Fruit fly (Drosophila melanogaster) whole organism, embryonic: ENCODE results near the gene Sema5c.
A peak's percentile ranks its signal among the peaks of the same experiment; 100 is the strongest.

ENCODE experiments used
- CG10147 ChIP-seq: fragments of 200-800 bp; sonication (Bioruptor generic); optimal IDR thresholded peaks from 2 replicates; lab custom pipeline; 2019; ENCODE audit warnings: missing biosample characterization, mild to moderate bottlenecking, missing genetic modification characterization, moderate library complexity
- CG10267 ChIP-seq: fragments of 200-800 bp; sonication (Bioruptor generic); optimal IDR thresholded peaks from 2 replicates; lab custom pipeline; 2018; ENCODE audit warnings: missing biosample characterization, mild to moderate bottlenecking, missing genetic modification characterization, moderate library complexity
- CG11695 ChIP-seq: fragments of 200-800 bp; sonication (Bioruptor generic); IDR thresholded peaks from 3 replicates; pipeline ENCODE4 v1.3.6; 2022; ENCODE audit warnings: missing biosample characterization, missing genetic modification characterization
- CG12391 ChIP-seq: fragments of 200-800 bp; sonication (Bioruptor generic); optimal IDR thresholded peaks from 3 replicates; lab custom pipeline; 2018; ENCODE audit warnings: missing biosample characterization, mild to moderate bottlenecking, missing genetic modification characterization, moderate library complexity
- CG13287 ChIP-seq: fragments of 200-800 bp; sonication (Bioruptor generic); IDR thresholded peaks from 2 replicates; pipeline ENCODE4 v1.3.6; 2022; ENCODE audit warnings: missing biosample characterization, missing genetic modification characterization; ENCODE audit not compliant: partially characterized antibody
- CG14965 ChIP-seq: fragments of 200-800 bp; sonication (Bioruptor generic); optimal IDR thresholded peaks from 2 replicates; lab custom pipeline; 2016; ENCODE audit warnings: missing biosample characterization, missing genetic modification characterization, borderline replicate concordance
- CG1647 ChIP-seq: fragments of 200-800 bp; sonication (Bioruptor generic); optimal IDR thresholded peaks from 3 replicates; lab custom pipeline; 2016; ENCODE audit warnings: missing biosample characterization, missing genetic modification characterization
- CG2875 ChIP-seq: fragments of 200-800 bp; sonication (Bioruptor generic); optimal IDR thresholded peaks from 2 replicates; lab custom pipeline; 2017; ENCODE audit warnings: missing biosample characterization, mild to moderate bottlenecking, missing genetic modification characterization, missing genetic modification reagents
- CG30403 ChIP-seq: fragments of 200-800 bp; sonication (Bioruptor generic); optimal IDR thresholded peaks from 3 replicates; lab custom pipeline; 2016; ENCODE audit warnings: missing biosample characterization, missing genetic modification characterization
- CG31224 ChIP-seq: fragments of 200-800 bp; sonication (Bioruptor generic); IDR thresholded peaks from 2 replicates; pipeline ENCODE4 v1.3.6; 2022; ENCODE audit warnings: missing biosample characterization, missing genetic modification characterization
- CG33213 ChIP-seq: fragments of 200-800 bp; sonication (Bioruptor generic); optimal IDR thresholded peaks from 3 replicates; lab custom pipeline; 2016; ENCODE audit warnings: missing biosample characterization, missing genetic modification characterization
- CG4360 ChIP-seq: fragments of 200-800 bp; sonication (Bioruptor generic); IDR thresholded peaks from 2 replicates; pipeline ENCODE4 v1.3.6; 2022; ENCODE audit warnings: missing biosample characterization, missing genetic modification characterization
- CG4404 ChIP-seq: fragments of 200-800 bp; sonication (Bioruptor generic); IDR thresholded peaks from 2 replicates; pipeline ENCODE4 v1.3.6; 2022; ENCODE audit warnings: missing biosample characterization, missing genetic modification characterization
- CG6791 ChIP-seq: fragments of 200-800 bp; sonication (Bioruptor generic); IDR thresholded peaks from 3 replicates; pipeline ENCODE4 v1.3.6; 2022; ENCODE audit warnings: missing biosample characterization, missing genetic modification characterization; ENCODE audit not compliant: partially characterized antibody
- CG8944 ChIP-seq: fragments of 200-800 bp; sonication (Bioruptor generic); optimal IDR thresholded peaks from 3 replicates; lab custom pipeline; 2016; ENCODE audit warnings: missing biosample characterization, missing genetic modification characterization
- CG9215 ChIP-seq: fragments of 200-800 bp; sonication (Bioruptor generic); IDR thresholded peaks from 2 replicates; pipeline ENCODE4 v1.3.6; 2022; ENCODE audit warnings: missing biosample characterization, missing genetic modification characterization
- CoRest ChIP-seq: fragments of 200-800 bp; sonication (Bioruptor generic); optimal IDR thresholded peaks from 3 replicates; lab custom pipeline; 2018; ENCODE audit warnings: missing biosample characterization, mild to moderate bottlenecking, missing genetic modification characterization, moderate library complexity
- Dfd ChIP-seq, 2 experiments: fragments of >200 bp; optimal IDR thresholded peaks; 2 replicates each; lab custom pipeline; 2017; ENCODE audit warnings: missing biosample characterization in 2 of 2, missing genetic modification characterization in 2 of 2
- Fer1 ChIP-seq: fragments of 200-800 bp; sonication (Bioruptor generic); optimal IDR thresholded peaks from 2 replicates; lab custom pipeline; 2017; ENCODE audit warnings: missing biosample characterization, mild to moderate bottlenecking, missing genetic modification characterization
- HLHmδ ChIP-seq: fragments of 200-800 bp; sonication (Bioruptor generic); optimal IDR thresholded peaks from 2 replicates; lab custom pipeline; 2018; ENCODE audit warnings: missing biosample characterization, mild to moderate bottlenecking, missing genetic modification characterization, moderate library complexity
- Hey ChIP-seq: fragments of 200-800 bp; sonication (Bioruptor generic); optimal IDR thresholded peaks from 3 replicates; lab custom pipeline; 2018; ENCODE audit warnings: missing biosample characterization, mild to moderate bottlenecking, missing genetic modification characterization
- HmgZ ChIP-seq: fragments of 200-800 bp; sonication (Bioruptor generic); optimal IDR thresholded peaks from 2 replicates; lab custom pipeline; 2018; ENCODE audit warnings: missing biosample characterization, mild to moderate bottlenecking, missing genetic modification characterization
- Neu2 ChIP-seq: fragments of 200-800 bp; sonication (Bioruptor generic); optimal IDR thresholded peaks from 3 replicates; lab custom pipeline; 2016; ENCODE audit warnings: missing biosample characterization, missing genetic modification characterization, borderline replicate concordance
- Nf-YB ChIP-seq: fragments of 200-800 bp; sonication (Bioruptor generic); optimal IDR thresholded peaks from 3 replicates; lab custom pipeline; 2019; ENCODE audit warnings: missing biosample characterization, mild to moderate bottlenecking, missing genetic modification characterization, moderate library complexity
- Pdp1 ChIP-seq, 2 experiments: fragments of 200-800 bp; sonication (Bioruptor generic); optimal IDR thresholded peaks; 3 replicates each; lab custom pipeline; 2016; ENCODE audit warnings: missing biosample characterization in 2 of 2, missing genetic modification characterization in 2 of 2, mild to moderate bottlenecking in 1 of 2, moderate library complexity in 1 of 2
- Poxn ChIP-seq: fragments of 200-800 bp; sonication (Bioruptor generic); IDR thresholded peaks from 2 replicates; pipeline ENCODE4 v1.3.6; 2022; ENCODE audit warnings: missing biosample characterization, missing genetic modification characterization
- Usf ChIP-seq: fragments of 200-800 bp; sonication (Bioruptor generic); optimal IDR thresholded peaks from 2 replicates; lab custom pipeline; 2017; ENCODE audit warnings: missing genotype, missing biosample characterization, missing genetic modification characterization
- amos ChIP-seq: fragments of 200-800 bp; sonication (Bioruptor generic); IDR thresholded peaks from 2 replicates; pipeline ENCODE4 v1.3.6; 2022; ENCODE audit warnings: missing biosample characterization, missing genetic modification characterization; ENCODE audit not compliant: partially characterized antibody
- bsh ChIP-seq, 2 experiments: fragments of 200-800 bp; sonication (Bioruptor generic); optimal IDR thresholded peaks; 2 replicates each; lab custom pipeline; 2017 to 2018; ENCODE audit warnings: mild to moderate bottlenecking in 2 of 2, missing biosample characterization in 2 of 2, missing genetic modification characterization in 2 of 2, moderate library complexity in 1 of 2
- ci ChIP-seq: fragments of 200-800 bp; sonication (Bioruptor generic); IDR thresholded peaks from 3 replicates; pipeline ENCODE4 v1.3.6; 2022; ENCODE audit warnings: missing biosample characterization, missing genetic modification characterization
- crol ChIP-seq: fragments of 200-800 bp; sonication (Bioruptor generic); IDR thresholded peaks from 2 replicates; pipeline ENCODE4 v1.3.6; 2022; ENCODE audit warnings: missing biosample characterization, missing genetic modification characterization
- dm ChIP-seq: fragments of 200-800 bp; sonication (Bioruptor generic); optimal IDR thresholded peaks from 3 replicates; lab custom pipeline; 2016; ENCODE audit warnings: missing biosample characterization, missing genetic modification characterization
- dysf ChIP-seq: fragments of 200-800 bp; sonication (Bioruptor generic); IDR thresholded peaks from 3 replicates; pipeline ENCODE4 v1.3.6; 2022; ENCODE audit warnings: missing biosample characterization, missing genetic modification characterization
- en ChIP-seq: fragments of 200-800 bp; sonication (Bioruptor generic); optimal IDR thresholded peaks from 2 replicates; lab custom pipeline; 2016; ENCODE audit warnings: missing biosample characterization, missing genetic modification characterization
- fd3F ChIP-seq: fragments of 200-800 bp; sonication (Bioruptor generic); optimal IDR thresholded peaks from 2 replicates; lab custom pipeline; 2018; ENCODE audit warnings: missing biosample characterization, mild to moderate bottlenecking, missing genetic modification characterization, moderate library complexity
- gt ChIP-seq: fragments of 200-800 bp; sonication (Bioruptor generic); IDR thresholded peaks from 2 replicates; pipeline ENCODE4 v1.3.6; 2022; ENCODE audit warnings: missing biosample characterization, missing genetic modification characterization
- insv ChIP-seq, 2 experiments: fragments of 200-800 bp; sonication (Bioruptor generic); optimal IDR thresholded peaks; 3 replicates each; lab custom pipeline; 2016 to 2018; ENCODE audit warnings: missing biosample characterization in 2 of 2, missing genetic modification characterization in 2 of 2
- jing ChIP-seq: fragments of 200-800 bp; sonication (Bioruptor generic); optimal IDR thresholded peaks from 2 replicates; lab custom pipeline; 2018; ENCODE audit warnings: missing biosample characterization, mild to moderate bottlenecking, missing genetic modification characterization
- kah ChIP-seq: fragments of 200-800 bp; sonication (Bioruptor generic); optimal IDR thresholded peaks from 2 replicates; lab custom pipeline; 2018; ENCODE audit warnings: missing biosample characterization, mild to moderate bottlenecking, missing genetic modification characterization
- mam ChIP-seq: fragments of 200-800 bp; sonication (Bioruptor generic); optimal IDR thresholded peaks from 3 replicates; lab custom pipeline; 2016; ENCODE audit warnings: missing biosample characterization, missing genetic modification characterization
- oc ChIP-seq: fragments of 200-800 bp; sonication (Bioruptor generic); optimal IDR thresholded peaks from 2 replicates; lab custom pipeline; 2018; ENCODE audit warnings: missing biosample characterization, mild to moderate bottlenecking, missing genetic modification characterization, moderate library complexity
- phol ChIP-seq: fragments of 200-800 bp; sonication (Bioruptor generic); optimal IDR thresholded peaks from 3 replicates; lab custom pipeline; 2018; ENCODE audit warnings: missing biosample characterization, mild to moderate bottlenecking, missing genetic modification characterization, moderate library complexity
- pita ChIP-seq: fragments of 200-800 bp; sonication (Bioruptor generic); optimal IDR thresholded peaks from 2 replicates; lab custom pipeline; 2017; ENCODE audit warnings: missing biosample characterization, mild to moderate bottlenecking, missing genetic modification characterization
- pros ChIP-seq: fragments of 200-800 bp; sonication (Bioruptor generic); optimal IDR thresholded peaks from 3 replicates; lab custom pipeline; 2019; ENCODE audit warnings: missing biosample characterization, mild to moderate bottlenecking, missing genetic modification characterization, moderate library complexity
- rib ChIP-seq: fragments of 200-800 bp; sonication (Bioruptor generic); IDR thresholded peaks from 2 replicates; pipeline ENCODE4 v1.3.6; 2022; ENCODE audit warnings: missing biosample characterization, missing genetic modification characterization
- slbo ChIP-seq: fragments of 200-800 bp; sonication (Bioruptor generic); IDR thresholded peaks from 2 replicates; pipeline ENCODE4 v1.3.6; 2022; ENCODE audit warnings: missing biosample characterization, missing genetic modification characterization
- slp2 ChIP-seq: fragments of 200-800 bp; sonication (Bioruptor generic); optimal IDR thresholded peaks from 2 replicates; lab custom pipeline; 2016; ENCODE audit warnings: missing biosample characterization, missing genetic modification characterization
- vnd ChIP-seq: fragments of 200-800 bp; sonication (Bioruptor generic); IDR thresholded peaks from 3 replicates; pipeline ENCODE4 v1.3.6; 2022; ENCODE audit warnings: missing biosample characterization, missing genetic modification characterization; ENCODE audit not compliant: partially characterized antibody

The Sema5c gene

dm6 chr3L:12111081-12111958, 29.7 kb upstream of the Sema5c start (continued):
- TF ChIP-seq pros (GFP tag; lab: Kevin White, UChicago) (no peak), slbo (GFP tag; lab: Robert Waterston, UW) (peak; percentile 74), oc (tag; lab: Kevin White, UChicago) (peak; percentile 78), CG13287 (GFP tag; lab: Robert Waterston, UW) (no peak), Hey (no peak), CG4360 (GFP tag; lab: Robert Waterston, UW) (peak; percentile 91), CG10147 (GFP tag; lab: Kevin White, UChicago) (peak; percentile 69), CoRest (tag; lab: Kevin White, UChicago) (peak; percentile 95), Neu2 (no peak), pita (GFP tag; lab: Kevin White, UChicago) (no peak), fd3F (peak; percentile 81), vnd (GFP tag; lab: Robert Waterston, UW) (no peak), bsh (GFP tag; optimal IDR thresholded peaks at IDR 0.05; lab: Kevin White, UChicago) (peak; percentile 52 to 95), crol (GFP tag; lab: Robert Waterston, UW) (no peak), CG31224 (GFP tag; lab: Robert Waterston, UW) (no peak), kah (peak; percentile 59), gt (no peak), slp2 (GFP tag; lab: Kevin White, UChicago) (peak; percentile 35), Pdp1 (GFP tag; optimal IDR thresholded peaks at IDR 0.05; lab: Kevin White, UChicago) (peak in 1 of 2 experiments; percentile 29), CG1647 (GFP tag; lab: Kevin White, UChicago) (peak; percentile 5), dysf (GFP tag; lab: Robert Waterston, UW) (peak; percentile 85), CG9215 (GFP tag; lab: Robert Waterston, UW) (no peak), ci (GFP tag; lab: Robert Waterston, UW) (no peak), dm (GFP tag; lab: Kevin White, UChicago) (no peak), CG4404 (GFP tag; lab: Robert Waterston, UW) (no peak; the same call in 1 of the 2 replicates), HLHmδ (no peak), Poxn (GFP tag; lab: Robert Waterston, UW) (no peak), Fer1 (peak; percentile 67), phol (tag; lab: Kevin White, UChicago) (peak; percentile 92), CG10267 (tag; lab: Kevin White, UChicago) (peak; percentile 87), Usf (peak; percentile 50), amos (GFP tag; lab: Robert Waterston, UW) (no peak), jing (peak; percentile 11), CG11695 (GFP tag; lab: Robert Waterston, UW) (peak; percentile 87), CG30403 (peak; percentile 62), CG6791 (no peak), CG2875 (GFP tag; lab: Kevin White, UChicago) (peak; percentile 64), mam (GFP tag; lab: Kevin White, UChicago) (peak; percentile 27), en (GFP tag; lab: Kevin White, UChicago) (no peak), CG14965 (GFP tag; lab: Kevin White, UChicago) (no peak), CG12391 (tag; lab: Kevin White, UChicago) (peak; percentile 95), CG8944 (GFP tag; lab: Kevin White, UChicago) (peak; percentile 11), Dfd (GFP tag; optimal IDR thresholded peaks at IDR 0.05; lab: Kevin White, UChicago) (no peak), HmgZ (tag; lab: Kevin White, UChicago) (peak; percentile 21), rib (GFP tag; lab: Robert Waterston, UW) (no peak), Nf-YB (GFP tag; lab: Kevin White, UChicago) (peak; percentile 82), insv (GFP tag; optimal IDR thresholded peaks at IDR 0.05; lab: Kevin White, UChicago) (peak in 1 of 2 experiments; percentile 76), CG33213 (no peak)
